Fruit fly (Drosophila melanogaster) whole organism, embryonic: ENCODE data around the gene RPA3.

ENCODE experiments used
- B-H1 ChIP-seq: fragments of 200-800 bp; sonication (Bioruptor generic); IDR thresholded peaks from 3 replicates; pipeline ENCODE4 v1.3.6; 2022; ENCODE audit warnings: missing biosample characterization, missing genetic modification characterization
- CG10366 ChIP-seq: fragments of 200-800 bp; sonication (Bioruptor generic); IDR thresholded peaks from 2 replicates; pipeline ENCODE4 v1.3.6; 2022; ENCODE audit warnings: missing biosample characterization, missing genetic modification characterization
- CG11504 ChIP-seq: fragments of 200-800 bp; sonication (Bioruptor generic); optimal IDR thresholded peaks from 3 replicates; lab custom pipeline; 2019; ENCODE audit warnings: missing biosample characterization, mild to moderate bottlenecking, missing genetic modification characterization, moderate library complexity
- CG11560 ChIP-seq: fragments of 200-800 bp; sonication (Bioruptor generic); IDR thresholded peaks from 3 replicates; pipeline ENCODE4 v1.3.6; 2022; ENCODE audit warnings: missing biosample characterization, missing genetic modification characterization
- CG11723 ChIP-seq: fragments of 200-800 bp; sonication (Bioruptor generic); optimal IDR thresholded peaks from 2 replicates; lab custom pipeline; 2017; ENCODE audit warnings: missing biosample characterization, mild to moderate bottlenecking, missing genetic modification characterization
- CG13424 ChIP-seq: fragments of 200-800 bp; sonication (Bioruptor generic); optimal IDR thresholded peaks from 2 replicates; lab custom pipeline; 2019; ENCODE audit warnings: missing biosample characterization, mild to moderate bottlenecking, missing genetic modification characterization, moderate library complexity
- CG1602 ChIP-seq: fragments of 200-800 bp; sonication (Bioruptor generic); optimal IDR thresholded peaks from 3 replicates; lab custom pipeline; 2016; ENCODE audit warnings: missing biosample characterization, missing genetic modification characterization
- CG16813 ChIP-seq: fragments of 200-800 bp; sonication (Bioruptor generic); IDR thresholded peaks from 3 replicates; pipeline ENCODE4 v1.3.6; 2022; ENCODE audit warnings: missing biosample characterization, missing genetic modification characterization; ENCODE audit not compliant: partially characterized antibody
- CG17385 ChIP-seq: fragments of 200-800 bp; sonication (Bioruptor generic); optimal IDR thresholded peaks from 3 replicates; lab custom pipeline; 2018; ENCODE audit warnings: missing biosample characterization, mild to moderate bottlenecking, missing genetic modification characterization
- CG17829 ChIP-seq: fragments of 200-800 bp; optimal IDR thresholded peaks from 2 replicates; lab custom pipeline; 2019; ENCODE audit warnings: missing biosample characterization, mild to moderate bottlenecking, missing genetic modification characterization, moderate library complexity
- CG30431 ChIP-seq: fragments of 200-800 bp; sonication (Bioruptor generic); optimal IDR thresholded peaks from 2 replicates; lab custom pipeline; 2017; ENCODE audit warnings: missing biosample characterization, missing genetic modification characterization
- CG31224 ChIP-seq: fragments of 200-800 bp; sonication (Bioruptor generic); IDR thresholded peaks from 2 replicates; pipeline ENCODE4 v1.3.6; 2022; ENCODE audit warnings: missing biosample characterization, missing genetic modification characterization
- CG34376 ChIP-seq: fragments of 200-800 bp; sonication (Bioruptor generic); optimal IDR thresholded peaks from 2 replicates; lab custom pipeline; 2018; ENCODE audit warnings: missing biosample characterization, mild to moderate bottlenecking, missing genetic modification characterization
- CG5180 ChIP-seq: fragments of 200-800 bp; sonication (Bioruptor generic); optimal IDR thresholded peaks from 3 replicates; lab custom pipeline; 2017; ENCODE audit warnings: missing biosample characterization, missing genetic modification characterization, mild to moderate bottlenecking, moderate library complexity, missing genetic modification reagents
- CG6272 ChIP-seq: fragments of 200-800 bp; sonication (Bioruptor generic); IDR thresholded peaks from 2 replicates; pipeline ENCODE4 v1.3.6; 2022; ENCODE audit warnings: missing biosample characterization, missing genetic modification characterization
- CG6765 ChIP-seq: fragments of 200-800 bp; sonication (Bioruptor generic); optimal IDR thresholded peaks from 3 replicates; lab custom pipeline; 2017; ENCODE audit warnings: missing biosample characterization, mild to moderate bottlenecking, missing genetic modification characterization
- CG7786 ChIP-seq: fragments of 200-800 bp; sonication (Bioruptor generic); optimal IDR thresholded peaks from 2 replicates; lab custom pipeline; 2016; ENCODE audit warnings: missing biosample characterization, missing genetic modification characterization
- CG8944 ChIP-seq: fragments of 200-800 bp; sonication (Bioruptor generic); optimal IDR thresholded peaks from 3 replicates; lab custom pipeline; 2016; ENCODE audit warnings: missing biosample characterization, missing genetic modification characterization
- CG9727 ChIP-seq: fragments of 200-800 bp; sonication (Bioruptor generic); optimal IDR thresholded peaks from 3 replicates; lab custom pipeline; 2017; ENCODE audit warnings: missing biosample characterization, mild to moderate bottlenecking, missing genetic modification characterization
- Chrac-16 ChIP-seq: fragments of 200-800 bp; sonication (Bioruptor generic); optimal IDR thresholded peaks from 3 replicates; lab custom pipeline; 2016; ENCODE audit warnings: missing biosample characterization, missing genetic modification characterization
- CrebB ChIP-seq: fragments of 200-800 bp; sonication (Bioruptor generic); optimal IDR thresholded peaks from 3 replicates; lab custom pipeline; 2018; ENCODE audit warnings: missing biosample characterization, mild to moderate bottlenecking, missing genetic modification characterization
- D ChIP-seq, 2 experiments: fragments of 200-800 bp in 1 of 2; fragments of >200 bp in 1 of 2; sonication (Bioruptor generic) in 1 of 2; optimal IDR thresholded peaks; 2 replicates in 1 of 2; 3 replicates in 1 of 2; lab custom pipeline; 2017; ENCODE audit warnings: mild to moderate bottlenecking in 1 of 2, missing biosample characterization in 1 of 2, missing genetic modification characterization in 1 of 2, missing genetic modification reagents in 1 of 2
- Dbx ChIP-seq: fragments of 200-800 bp; sonication (Bioruptor generic); IDR thresholded peaks from 3 replicates; pipeline ENCODE4 v1.3.6; 2022; ENCODE audit warnings: missing biosample characterization, missing genetic modification characterization
- Eip74EF ChIP-seq, 2 experiments: fragments of 200-800 bp in 1 of 2; fragments of >200 bp in 1 of 2; sonication (Bioruptor generic) in 1 of 2; optimal IDR thresholded peaks; 2 replicates each; lab custom pipeline; 2017 to 2019; ENCODE audit warnings: missing biosample characterization in 2 of 2, missing genetic modification characterization in 2 of 2, mild to moderate bottlenecking in 1 of 2, moderate library complexity in 1 of 2
- Ets97D ChIP-seq: fragments of 200-800 bp; sonication (Bioruptor generic); optimal IDR thresholded peaks from 3 replicates; lab custom pipeline; 2016; ENCODE audit warnings: missing biosample characterization, missing genetic modification characterization
- MESR4 ChIP-seq: fragments of 200-800 bp; sonication (Bioruptor generic); optimal IDR thresholded peaks from 2 replicates; lab custom pipeline; 2018; ENCODE audit warnings: missing biosample characterization, mild to moderate bottlenecking, missing genetic modification characterization, moderate library complexity
- NC2α ChIP-seq: fragments of 200-800 bp; sonication (Bioruptor generic); optimal IDR thresholded peaks from 2 replicates; lab custom pipeline; 2016; ENCODE audit warnings: missing biosample characterization, missing genetic modification characterization
- Neu2 ChIP-seq: fragments of 200-800 bp; sonication (Bioruptor generic); optimal IDR thresholded peaks from 3 replicates; lab custom pipeline; 2016; ENCODE audit warnings: missing biosample characterization, missing genetic modification characterization, borderline replicate concordance
- NfI ChIP-seq: fragments of 200-800 bp; sonication (Bioruptor generic); optimal IDR thresholded peaks from 3 replicates; lab custom pipeline; 2018; ENCODE audit warnings: missing biosample characterization, mild to moderate bottlenecking, missing genetic modification characterization, moderate library complexity
- Ptx1 ChIP-seq: fragments of 200-800 bp; sonication (Bioruptor generic); IDR thresholded peaks from 2 replicates; pipeline ENCODE4 v1.3.6; 2022; ENCODE audit warnings: missing biosample characterization, missing genetic modification characterization
- Rfx ChIP-seq: fragments of 200-800 bp; sonication (Bioruptor generic); IDR thresholded peaks from 2 replicates; pipeline ENCODE4 v1.3.6; 2022; ENCODE audit warnings: missing biosample characterization, missing genetic modification characterization
- Rx ChIP-seq: fragments of 200-800 bp; sonication (Bioruptor generic); IDR thresholded peaks from 2 replicates; pipeline ENCODE4 v1.3.6; 2022; ENCODE audit warnings: missing biosample characterization, missing genetic modification characterization
- abd-A ChIP-seq: fragments of 200-800 bp; sonication (Bioruptor generic); optimal IDR thresholded peaks from 3 replicates; lab custom pipeline; 2019; ENCODE audit warnings: missing biosample characterization, mild to moderate bottlenecking, missing genetic modification characterization, moderate library complexity
- amos ChIP-seq: fragments of 200-800 bp; sonication (Bioruptor generic); IDR thresholded peaks from 2 replicates; pipeline ENCODE4 v1.3.6; 2022; ENCODE audit warnings: missing biosample characterization, missing genetic modification characterization; ENCODE audit not compliant: partially characterized antibody
- bowl ChIP-seq: fragments of 200-800 bp; sonication (Bioruptor generic); IDR thresholded peaks from 2 replicates; pipeline ENCODE4 v1.3.6; 2022; ENCODE audit warnings: missing biosample characterization, missing genetic modification characterization
- ci ChIP-seq: fragments of 200-800 bp; sonication (Bioruptor generic); IDR thresholded peaks from 3 replicates; pipeline ENCODE4 v1.3.6; 2022; ENCODE audit warnings: missing biosample characterization, missing genetic modification characterization
- corto ChIP-seq: fragments of 200-800 bp; sonication (Bioruptor generic); optimal IDR thresholded peaks from 2 replicates; lab custom pipeline; 2016; ENCODE audit warnings: missing biosample characterization, mild to moderate bottlenecking, missing genetic modification characterization, moderate library complexity
- cwo ChIP-seq: fragments of 200-800 bp; sonication (Bioruptor generic); optimal IDR thresholded peaks from 3 replicates; lab custom pipeline; 2017; ENCODE audit warnings: missing biosample characterization, missing genetic modification characterization, mild to moderate bottlenecking, moderate library complexity, missing genetic modification reagents
- dm ChIP-seq: fragments of 200-800 bp; sonication (Bioruptor generic); optimal IDR thresholded peaks from 3 replicates; lab custom pipeline; 2016; ENCODE audit warnings: missing biosample characterization, missing genetic modification characterization
- emc ChIP-seq: fragments of 200-800 bp; sonication (Bioruptor generic); optimal IDR thresholded peaks from 2 replicates; lab custom pipeline; 2016; ENCODE audit warnings: missing biosample characterization, missing genetic modification characterization
- ems ChIP-seq: fragments of 200-800 bp; sonication (Bioruptor generic); optimal IDR thresholded peaks from 3 replicates; lab custom pipeline; 2016; ENCODE audit warnings: missing biosample characterization, missing genetic modification characterization
- gt ChIP-seq: fragments of 200-800 bp; sonication (Bioruptor generic); IDR thresholded peaks from 2 replicates; pipeline ENCODE4 v1.3.6; 2022; ENCODE audit warnings: missing biosample characterization, missing genetic modification characterization
- kay ChIP-seq: fragments of 200-800 bp; sonication (Bioruptor generic); optimal IDR thresholded peaks from 2 replicates; lab custom pipeline; 2016; ENCODE audit warnings: missing biosample characterization, missing genetic modification characterization
- nmo ChIP-seq: fragments of 200-800 bp; sonication (Bioruptor generic); optimal IDR thresholded peaks from 2 replicates; lab custom pipeline; 2018; ENCODE audit warnings: missing biosample characterization, mild to moderate bottlenecking, missing genetic modification characterization, moderate library complexity
- ro ChIP-seq: fragments of 200-800 bp; sonication (Bioruptor generic); IDR thresholded peaks from 2 replicates; pipeline ENCODE4 v1.3.6; 2022; ENCODE audit warnings: missing biosample characterization, missing genetic modification characterization
- scrt ChIP-seq: fragments of 200-800 bp; sonication (Bioruptor generic); optimal IDR thresholded peaks from 2 replicates; lab custom pipeline; 2018; ENCODE audit warnings: missing biosample characterization, mild to moderate bottlenecking, missing genetic modification characterization, moderate library complexity
- sob ChIP-seq: fragments of 200-800 bp; sonication (Bioruptor generic); IDR thresholded peaks from 2 replicates; pipeline ENCODE4 v1.3.6; 2022; ENCODE audit warnings: missing biosample characterization, missing genetic modification characterization
- tin ChIP-seq: fragments of 200-800 bp; sonication (Bioruptor generic); optimal IDR thresholded peaks from 3 replicates; lab custom pipeline; 2016; ENCODE audit warnings: missing biosample characterization, missing genetic modification characterization
- usp ChIP-seq: fragments of >200 bp; optimal IDR thresholded peaks from 2 replicates; lab custom pipeline; 2017; ENCODE audit warnings: missing biosample characterization, missing genetic modification characterization
- zfh1 ChIP-seq: fragments of 200-800 bp; sonication (Bioruptor generic); IDR thresholded peaks from 3 replicates; pipeline ENCODE4 v1.3.6; 2022; ENCODE audit warnings: missing biosample characterization, missing genetic modification characterization

The RPA3 gene

DNA sequence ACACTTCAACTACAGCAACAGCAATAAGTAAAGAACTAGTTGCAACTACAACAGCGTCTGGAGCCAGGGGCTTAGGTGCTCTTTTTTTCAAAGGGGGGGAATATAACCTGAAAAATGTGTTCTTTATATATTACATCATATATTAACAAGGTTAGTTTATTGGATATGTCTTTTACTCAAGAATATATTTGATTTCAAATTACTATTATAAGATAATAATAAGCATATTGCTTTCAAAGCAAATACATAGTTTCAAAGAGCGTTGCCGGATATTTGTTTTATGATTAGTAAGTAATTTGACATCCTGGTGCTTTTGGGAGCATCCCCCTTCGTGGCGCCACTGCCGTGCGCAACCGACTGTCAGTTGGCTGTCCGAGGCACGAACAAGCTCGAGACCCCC, 43.4 kb upstream of the RPA3 start (continued):
- TF ChIP-seq CG6272 (GFP tag; lab: Robert Waterston, UW) (peak; percentile 36; the same call in 1 of the 2 replicates), CG10366 (GFP tag; lab: Robert Waterston, UW) (0 out of 2 replicates have a peak, but pooled peaks have one; percentile 28), kay (GFP tag; lab: Kevin White, UChicago) (no peak), CG1602 (GFP tag; lab: Kevin White, UChicago) (peak; percentile 2), CrebB (tag; lab: Kevin White, UChicago) (no peak), CG11504 (peak; percentile 77), zfh1 (0 out of 3 replicates have a peak, but pooled peaks have one; percentile 15), nmo (GFP tag; lab: Kevin White, UChicago) (peak; percentile 58), scrt (GFP tag; lab: Kevin White, UChicago) (no peak), Ptx1 (GFP tag; lab: Robert Waterston, UW) (peak; percentile 79), Eip74EF (GFP tag; optimal IDR thresholded peaks at IDR 0.05; lab: Kevin White, UChicago) (peak in 1 of 2 experiments; percentile 40), Rx (GFP tag; lab: Robert Waterston, UW) (no peak), corto (GFP tag; lab: Kevin White, UChicago) (no peak), amos (no peak), dm (GFP tag; lab: Kevin White, UChicago) (no peak), D (optimal IDR thresholded peaks at IDR 0.05; lab: Kevin White, UChicago) (no peak), D (GFP tag; optimal IDR thresholded peaks at IDR 0.05; lab: Kevin White, UChicago) (peak; percentile 7), ems (no peak), usp (no peak), ci (no peak), CG16813 (GFP tag; lab: Robert Waterston, UW) (no peak), Neu2 (GFP tag; lab: Kevin White, UChicago) (no peak), ro (GFP tag; lab: Robert Waterston, UW) (no peak), CG17829 (tag; lab: Kevin White, UChicago) (peak; percentile 33), cwo (peak; percentile 3), CG8944 (GFP tag; lab: Kevin White, UChicago) (no peak), Rfx (GFP tag; lab: Robert Waterston, UW) (peak; percentile 27; the same call in 1 of the 2 replicates), CG13424 (peak; percentile 72), CG17385 (GFP tag; lab: Kevin White, UChicago) (peak; percentile 39), sob (peak; percentile 52; the same call in 1 of the 2 replicates), CG7786 (GFP tag; lab: Kevin White, UChicago) (no peak), CG34376 (GFP tag; lab: Kevin White, UChicago) (no peak), B-H1 (GFP tag; lab: Robert Waterston, UW) (peak; percentile 36; the same call in 1 of the 3 replicates), CG9727 (GFP tag; lab: Kevin White, UChicago) (peak; percentile 31), tin (no peak), CG11560 (tag; lab: Robert Waterston, UW) (0 out of 3 replicates have a peak, but pooled peaks have one; percentile 28), CG11723 (GFP tag; lab: Kevin White, UChicago) (peak; percentile 15), CG31224 (GFP tag; lab: Robert Waterston, UW) (no peak), emc (GFP tag; lab: Kevin White, UChicago) (no peak), NfI (GFP tag; lab: Kevin White, UChicago) (peak; percentile 27), Chrac-16 (peak; percentile 22), NC2α (GFP tag; lab: Kevin White, UChicago) (no peak), CG6765 (GFP tag; lab: Kevin White, UChicago) (no peak), Dbx (GFP tag; lab: Robert Waterston, UW) (no peak), abd-A (tag; lab: Kevin White, UChicago) (no peak), bowl (GFP tag; lab: Robert Waterston, UW) (no peak), CG30431 (no peak), CG5180 (GFP tag; lab: Kevin White, UChicago) (peak; percentile 76), Ets97D (GFP tag; lab: Kevin White, UChicago) (no peak), gt (GFP tag; lab: Robert Waterston, UW) (no peak), MESR4 (GFP tag; lab: Kevin White, UChicago) (no peak)
